Worm (Caenorhabditis elegans): Measurements from ENCODE around the gene irld-45.

irld-45 gene

ce11 chrV:1648000-1648399 lies at the start of gene irld-45:
Gene irld-45 (plus strand): TSS chrV:1648300.
- TF ChIP-seq F23B12.7 (tag; optimal IDR thresholded peaks at IDR 0.05; ENCODE audit: insufficient read depth) (no peak), ztf-18 (tag; optimal IDR thresholded peaks at IDR 0.05) (no peak), Y67H2A.10 (GFP tag; conservative IDR thresholded peaks at IDR 0.05) (no peak), lag-1 (GFP tag; IDR thresholded peaks at IDR 0.05) (no peak), chd-7 (tag; optimal IDR thresholded peaks at IDR 0.05) (no peak), aptf-2 (GFP tag; conservative IDR thresholded peaks at IDR 0.05) (no peak), snpc-3.4 (tag; optimal IDR thresholded peaks at IDR 0.05) (no peak), zfh-2 (GFP tag; conservative IDR thresholded peaks at IDR 0.05) (no peak), akir-1 (GFP tag; optimal IDR thresholded peaks at IDR 0.05) (no peak), attf-6 (GFP tag; IDR thresholded peaks at IDR 0.05) (no peak), F10E7.11 (tag; optimal IDR thresholded peaks at IDR 0.05) (no peak), ztf-28 (GFP tag; IDR thresholded peaks at IDR 0.05) (no peak), C06A6.2 (GFP tag; conservative IDR thresholded peaks at IDR 0.05) (no peak), Y53F4B.3 (GFP tag; IDR thresholded peaks at IDR 0.05) (no peak), madf-10 (tag; optimal IDR thresholded peaks at IDR 0.05) (no peak), rcor-1 (GFP tag; IDR thresholded peaks at IDR 0.05) (no peak), F52B5.7 (tag; optimal IDR thresholded peaks at IDR 0.05) (no peak)

ce11 chrV:1599088-1599487 lies 49.0 kb upstream of the irld-45 start:
- TF ChIP-seq mcd-1 (GFP tag; IDR thresholded peaks at IDR 0.05), result peak; percentile 55
- TF ChIP-seq nhr-80 (tag; optimal IDR thresholded peaks at IDR 0.05), result peak; percentile 32
- TF ChIP-seq dox-1 (GFP tag; IDR thresholded peaks at IDR 0.05), result peak; percentile 49; the same call in 1 of the 2 replicates
- peak; percentile 90 for TF ChIP-seq ztf-18 (tag; optimal IDR thresholded peaks at IDR 0.05)
- peak; percentile 53; the same call in 1 of the 2 replicates for TF ChIP-seq egrh-3 (GFP tag; IDR thresholded peaks at IDR 0.05)
- TF ChIP-seq attf-5 (GFP tag; optimal IDR thresholded peaks at IDR 0.05), result peak; percentile 31
- TF ChIP-seq hmg-20 (GFP tag; IDR thresholded peaks at IDR 0.05), result 0 out of 2 replicates have a peak, but pooled peaks have one; percentile 24

- peak; percentile 70 for TF ChIP-seq cebp-1 (GFP tag; IDR thresholded peaks at IDR 0.05)
- TF ChIP-seq cebp-1 (tag; optimal IDR thresholded peaks at IDR 0.05), result peak; percentile 86
- TF ChIP-seq atf-7 (tag; optimal IDR thresholded peaks at IDR 0.05), result no peak
These were observed 47.5 kb upstream of the irld-45 start, which contains the start of gene F16B4.2 for ce11 chrV:1600561-1601088. Gene F16B4.2 (plus strand): TSS chrV:1601038.

- TF ChIP-seq lin-40 (tag; optimal IDR thresholded peaks at IDR 0.05) (peak; percentile 40), nhr-80 (tag; optimal IDR thresholded peaks at IDR 0.05) (peak; percentile 84), snpc-3.4 (tag; optimal IDR thresholded peaks at IDR 0.05) (no peak), chd-7 (tag; optimal IDR thresholded peaks at IDR 0.05) (no peak)
These were observed 40.3 kb upstream of the irld-45 start, which contains the start of gene nhr-178 for ce11 chrV:1607790-1608189. Gene nhr-178 (minus strand): TSS chrV:1607953.

ce11 chrV:1610097-1610496 lies 38.0 kb upstream of the irld-45 start, which contains the start of gene nhr-177:
Gene nhr-177 (plus strand): TSS chrV:1610263.
- TF ChIP-seq nhr-80 (tag; optimal IDR thresholded peaks at IDR 0.05), result peak; percentile 69
- no peak for TF ChIP-seq madf-8 (GFP tag; conservative IDR thresholded peaks at IDR 0.05)

- TF ChIP-seq F52B5.7 (tag; optimal IDR thresholded peaks at IDR 0.05) (no peak), madf-10 (tag; optimal IDR thresholded peaks at IDR 0.05) (no peak), egl-44 (GFP tag; IDR thresholded peaks at IDR 0.05) (no peak), ztf-26 (tag; optimal IDR thresholded peaks at IDR 0.05) (no peak), Y53G8AR.9 (GFP tag; conservative IDR thresholded peaks at IDR 0.05) (no peak)
These were observed 36.5 kb upstream of the irld-45 start for ce11 chrV:1611570-1611969.
